Worm (Caenorhabditis elegans): ENCODE data around the gene emc-3.
A peak's percentile ranks its signal among the peaks of the same experiment; 100 is the strongest.

The emc-3 gene

DNA sequence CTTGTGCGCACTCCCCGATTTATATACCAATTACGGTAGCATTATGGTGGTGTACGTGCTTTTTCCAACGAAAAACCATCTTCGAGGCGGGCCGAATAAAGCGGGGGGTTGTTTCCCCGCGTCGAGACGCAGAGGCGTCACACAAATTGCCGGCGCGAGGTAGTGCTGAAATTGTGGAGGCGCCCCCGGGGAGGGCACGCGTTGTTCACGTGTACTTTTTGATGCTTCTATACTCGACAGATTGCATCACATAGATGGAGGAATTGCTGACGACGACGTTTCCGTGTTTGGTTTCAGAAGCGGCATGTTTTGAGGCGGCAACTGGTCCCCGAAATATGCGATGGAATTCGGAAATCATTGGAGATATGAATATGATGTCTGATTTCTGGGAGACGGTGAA, 13.5 kb upstream of the emc-3 start (continued):
- TF ChIP-seq egl-27 (tag; optimal IDR thresholded peaks at IDR 0.05), result peak; percentile 69 to 88
- TF ChIP-seq fkh-4 (tag; optimal IDR thresholded peaks at IDR 0.05; ENCODE audit: borderline replicate concordance), result no peak
- peak; percentile 8; the same call in 1 of the 2 replicates for TF ChIP-seq unc-98 (GFP tag; IDR thresholded peaks at IDR 0.05)
- TF ChIP-seq nhr-71 (tag; optimal IDR thresholded peaks at IDR 0.05), result peak; percentile 97
- TF ChIP-seq sox-4 (tag; optimal IDR thresholded peaks at IDR 0.05), result peak; percentile 26
- no peak for TF ChIP-seq ces-1 (GFP tag; optimal IDR thresholded peaks at IDR 0.05)
- no peak for TF ChIP-seq ceh-63 (GFP tag; optimal IDR thresholded peaks at IDR 0.05)
- peak; percentile 79 to 96 (median 84) for TF ChIP-seq ceh-82 (tag; optimal IDR thresholded peaks at IDR 0.05)
- peak; percentile 4 for TF ChIP-seq zip-4 (GFP tag; optimal IDR thresholded peaks at IDR 0.05)
- no peak for TF ChIP-seq tlp-1 (tag; optimal IDR thresholded peaks at IDR 0.05)
- peak in 3 of 6 experiments; percentile 36 to 81 (median 74) for TF ChIP-seq elt-3 (tag; optimal IDR thresholded peaks at IDR 0.05)
- TF ChIP-seq ceh-88 (GFP tag; IDR thresholded peaks at IDR 0.05), result no peak; the same call in 1 of the 2 replicates
- peak; percentile 85 for TF ChIP-seq ztf-4 (tag; optimal IDR thresholded peaks at IDR 0.05)
- TF ChIP-seq nhr-76 (tag; optimal IDR thresholded peaks at IDR 0.05), result no peak
- peak; percentile 71 for TF ChIP-seq mab-9 (GFP tag; IDR thresholded peaks at IDR 0.05)
- TF ChIP-seq nhr-19 (GFP tag; conservative IDR thresholded peaks at IDR 0.05), result peak; percentile 93
- no peak for TF ChIP-seq pag-3 (tag; optimal IDR thresholded peaks at IDR 0.05; ENCODE audit: borderline replicate concordance, insufficient read depth)
- peak; percentile 50 for TF ChIP-seq blmp-1 (tag; optimal IDR thresholded peaks at IDR 0.05)
- TF ChIP-seq nhr-90 (tag; optimal IDR thresholded peaks at IDR 0.05; ENCODE audit: poor library complexity), result peak; percentile 88
- TF ChIP-seq swsn-7 (tag; optimal IDR thresholded peaks at IDR 0.05), result peak; percentile 89
- TF ChIP-seq lin-13 (GFP tag; optimal IDR thresholded peaks at IDR 0.05), result peak; percentile 84
- TF ChIP-seq fos-1 (tag; optimal IDR thresholded peaks at IDR 0.05), result peak; percentile 26
- TF ChIP-seq efl-3 (GFP tag; optimal IDR thresholded peaks at IDR 0.05), result no peak
- TF ChIP-seq snu-23 (GFP tag; optimal IDR thresholded peaks at IDR 0.05), result peak; percentile 96
- TF ChIP-seq rnt-1 (tag; optimal IDR thresholded peaks at IDR 0.05), result peak; percentile 85
- peak; percentile 90 for TF ChIP-seq nhr-47 (tag; optimal IDR thresholded peaks at IDR 0.05)
- peak in 1 of 2 experiments; percentile 53 for TF ChIP-seq ztf-11 (tag; optimal IDR thresholded peaks at IDR 0.05)
- peak; percentile 36 for TF ChIP-seq nhr-11 (tag; optimal IDR thresholded peaks at IDR 0.05)
- TF ChIP-seq ceh-8 (GFP tag; optimal IDR thresholded peaks at IDR 0.05), result peak; percentile 75
- peak; percentile 78 for TF ChIP-seq pax-3 (tag; optimal IDR thresholded peaks at IDR 0.05)
- peak; percentile 88 for TF ChIP-seq skn-1 (tag; optimal IDR thresholded peaks at IDR 0.05)
- peak; percentile 77 for TF ChIP-seq jun-1 (tag; optimal IDR thresholded peaks at IDR 0.05)
- peak; percentile 56 for TF ChIP-seq mep-1 (tag; optimal IDR thresholded peaks at IDR 0.05)
- no peak for TF ChIP-seq hpl-2 (GFP tag; optimal IDR thresholded peaks at IDR 0.05)
- TF ChIP-seq lin-15B (tag; optimal IDR thresholded peaks at IDR 0.05), result peak; percentile 2
- peak; percentile 63 for TF ChIP-seq unc-86 (tag; optimal IDR thresholded peaks at IDR 0.05)
- TF ChIP-seq nhr-20 (tag; optimal IDR thresholded peaks at IDR 0.05), result peak; percentile 95
- no peak for TF ChIP-seq ama-1 (optimal IDR thresholded peaks at IDR 0.05)
- TF ChIP-seq egl-13 (tag; optimal IDR thresholded peaks at IDR 0.05), result peak; percentile 79
- no peak for TF ChIP-seq sptf-1 (tag; optimal IDR thresholded peaks at IDR 0.05)
- TF ChIP-seq isw-1 (GFP tag; IDR thresholded peaks at IDR 0.05), result peak; percentile 63
- no peak for TF ChIP-seq ets-5 (GFP tag; IDR thresholded peaks at IDR 0.05)
- no peak for TF ChIP-seq zag-1 (tag; optimal IDR thresholded peaks at IDR 0.05)
- peak; percentile 79 for TF ChIP-seq mef-2 (tag; optimal IDR thresholded peaks at IDR 0.05)
- no peak for TF ChIP-seq C34B4.2 (tag; optimal IDR thresholded peaks at IDR 0.05)
- no peak for TF ChIP-seq nhr-28 (tag; optimal IDR thresholded peaks at IDR 0.05)
- no peak for TF ChIP-seq Y116A8C.19 (tag; optimal IDR thresholded peaks at IDR 0.05; ENCODE audit: borderline replicate concordance)
- peak; percentile 96 for TF ChIP-seq fkh-8 (tag; optimal IDR thresholded peaks at IDR 0.05)
- peak in 1 of 2 experiments; percentile 90 for TF ChIP-seq mdl-1 (tag; optimal IDR thresholded peaks at IDR 0.05)
- no peak for TF ChIP-seq unc-62 (GFP tag; optimal IDR thresholded peaks at IDR 0.05)
- TF ChIP-seq dpl-1 (GFP tag; optimal IDR thresholded peaks at IDR 0.05), result peak; percentile 44 to 53 (median 51)

All from whole organism, L1 larva.